Worm (Caenorhabditis elegans): ENCODE data around the gene npax-4.

Gene npax-4

DNA sequence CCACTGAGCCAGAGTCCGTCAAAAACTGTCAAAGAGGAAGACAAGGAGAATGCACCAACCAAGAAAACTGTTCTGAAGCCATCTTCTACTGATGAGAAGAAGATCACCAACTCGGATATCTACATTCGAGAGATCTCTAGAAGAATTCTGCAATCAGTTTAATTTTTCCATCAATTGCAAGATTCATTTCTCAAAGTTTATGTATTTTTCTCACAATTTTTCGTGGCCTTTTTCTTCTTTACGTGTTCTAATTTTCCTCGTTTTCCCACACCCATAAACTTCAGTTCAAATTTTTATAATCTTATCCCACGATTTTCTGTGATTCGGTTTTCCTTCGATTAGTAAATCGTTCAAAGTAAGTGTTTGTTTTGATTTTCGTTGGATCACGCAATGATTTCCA lies 5.9 kb downstream of the npax-4 start, which contains the start of gene hdl-2:
hdl-2 (plus strand) TSS at position 301 of the 400 bp plus-strand sequence.
- TF ChIP-seq ref-1 (GFP tag; conservative IDR thresholded peaks at IDR 0.05) (no peak), flt-1 (GFP tag; IDR thresholded peaks at IDR 0.05) (no peak), ztf-29 (GFP tag; IDR thresholded peaks at IDR 0.05) (no peak), T22C8.4 (GFP tag; IDR thresholded peaks at IDR 0.05) (no peak), ztf-23 (GFP tag; IDR thresholded peaks at IDR 0.05) (no peak), med-1 (GFP tag; optimal IDR thresholded peaks at IDR 0.05; ENCODE audit: insufficient read depth) (no peak), klf-2 (GFP tag; conservative IDR thresholded peaks at IDR 0.05) (no peak), cog-1 (tag; optimal IDR thresholded peaks at IDR 0.05) (no peak)

DNA sequence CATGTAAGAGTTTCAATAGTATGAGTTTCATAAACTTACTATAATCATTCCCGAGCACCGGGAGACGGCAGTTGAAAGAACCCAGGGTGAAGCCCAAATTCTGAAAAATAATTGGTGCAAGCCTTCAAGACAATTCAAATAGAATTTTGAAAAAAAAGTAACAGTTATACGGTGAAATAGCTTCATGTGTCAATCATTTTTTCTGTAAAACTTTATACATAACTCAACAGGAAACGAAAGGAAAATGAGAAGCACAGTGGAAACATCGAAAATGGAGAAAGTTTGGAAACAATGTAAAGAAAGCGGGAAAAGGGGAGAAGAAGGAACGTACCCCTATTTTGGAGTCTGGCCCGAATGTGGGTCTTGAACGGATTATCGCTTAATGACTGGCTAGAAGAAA lies 6.8 kb downstream of the npax-4 start, which contains the start of gene C09G9.3:
C09G9.3 (minus strand) TSS at position 101 of the 400 bp plus-strand sequence.
- TF ChIP-seq klf-2 (GFP tag; conservative IDR thresholded peaks at IDR 0.05): no peak
- no peak for TF ChIP-seq med-1 (GFP tag; optimal IDR thresholded peaks at IDR 0.05; ENCODE audit: insufficient read depth)
- no peak for TF ChIP-seq flt-1 (GFP tag; IDR thresholded peaks at IDR 0.05)
- no peak for TF ChIP-seq cog-1 (tag; optimal IDR thresholded peaks at IDR 0.05)
- no peak for TF ChIP-seq ref-1 (GFP tag; conservative IDR thresholded peaks at IDR 0.05)
- no peak for TF ChIP-seq ztf-23 (GFP tag; IDR thresholded peaks at IDR 0.05)
- TF ChIP-seq ztf-29 (GFP tag; IDR thresholded peaks at IDR 0.05): no peak
- no peak for TF ChIP-seq T22C8.4 (GFP tag; IDR thresholded peaks at IDR 0.05)
- no peak for TF ChIP-seq tab-1 (GFP tag; IDR thresholded peaks at IDR 0.05)

ce11 chrIV:8869624-8870023 lies 10.1 kb downstream of the npax-4 start, which contains the start of gene npp-23:
npp-23 (minus strand) TSS chrIV:8869679.
- TF ChIP-seq T22C8.4 (GFP tag; IDR thresholded peaks at IDR 0.05) (no peak), klf-2 (GFP tag; conservative IDR thresholded peaks at IDR 0.05) (no peak), tab-1 (GFP tag; IDR thresholded peaks at IDR 0.05) (no peak), flt-1 (GFP tag; IDR thresholded peaks at IDR 0.05) (no peak), cog-1 (tag; optimal IDR thresholded peaks at IDR 0.05) (no peak), med-1 (GFP tag; optimal IDR thresholded peaks at IDR 0.05; ENCODE audit: insufficient read depth) (no peak), ref-1 (GFP tag; conservative IDR thresholded peaks at IDR 0.05) (no peak), ztf-29 (GFP tag; IDR thresholded peaks at IDR 0.05) (no peak), ztf-23 (GFP tag; IDR thresholded peaks at IDR 0.05) (no peak)

DNA sequence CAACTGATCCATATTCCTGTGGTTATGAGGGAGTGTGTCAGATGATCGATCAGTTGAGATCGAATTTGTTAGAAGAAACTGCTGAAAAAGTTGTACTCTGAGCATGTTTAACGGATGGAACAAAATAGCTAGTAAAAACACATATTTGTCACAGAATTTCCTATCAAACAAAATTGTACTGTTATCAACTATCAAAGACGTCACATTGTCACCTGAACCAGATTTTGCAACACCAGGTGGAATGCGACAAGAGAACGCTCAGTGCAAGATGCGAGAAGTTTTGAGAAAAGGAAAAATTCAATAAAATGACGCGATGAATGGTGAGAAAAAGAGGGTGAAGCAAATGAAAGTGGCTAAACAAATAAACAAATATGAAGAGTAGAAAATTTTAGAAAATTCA lies 12.1 kb downstream of the npax-4 start:
- TF ChIP-seq tab-1 (GFP tag; IDR thresholded peaks at IDR 0.05): no peak
- TF ChIP-seq ztf-23 (GFP tag; IDR thresholded peaks at IDR 0.05): no peak
- no peak for TF ChIP-seq ztf-29 (GFP tag; IDR thresholded peaks at IDR 0.05)
- TF ChIP-seq klf-2 (GFP tag; conservative IDR thresholded peaks at IDR 0.05): no peak
- TF ChIP-seq cog-1 (tag; optimal IDR thresholded peaks at IDR 0.05): no peak
- TF ChIP-seq flt-1 (GFP tag; IDR thresholded peaks at IDR 0.05): no peak
- no peak for TF ChIP-seq ref-1 (GFP tag; conservative IDR thresholded peaks at IDR 0.05)
- no peak for TF ChIP-seq T22C8.4 (GFP tag; IDR thresholded peaks at IDR 0.05)
- TF ChIP-seq med-1 (GFP tag; optimal IDR thresholded peaks at IDR 0.05; ENCODE audit: insufficient read depth): no peak

- no peak for TF ChIP-seq med-1 (GFP tag; optimal IDR thresholded peaks at IDR 0.05; ENCODE audit: insufficient read depth)
- TF ChIP-seq tab-1 (GFP tag; IDR thresholded peaks at IDR 0.05): no peak
- no peak for TF ChIP-seq T22C8.4 (GFP tag; IDR thresholded peaks at IDR 0.05)
- no peak for TF ChIP-seq ztf-29 (GFP tag; IDR thresholded peaks at IDR 0.05)
- no peak for TF ChIP-seq klf-2 (GFP tag; conservative IDR thresholded peaks at IDR 0.05)
- no peak for TF ChIP-seq ztf-23 (GFP tag; IDR thresholded peaks at IDR 0.05)
- no peak for TF ChIP-seq cog-1 (tag; optimal IDR thresholded peaks at IDR 0.05)
- TF ChIP-seq ref-1 (GFP tag; conservative IDR thresholded peaks at IDR 0.05): no peak
- TF ChIP-seq flt-1 (GFP tag; IDR thresholded peaks at IDR 0.05): no peak
These were observed 13.6 kb downstream of the npax-4 start for ce11 chrIV:8866092-8866491.

ce11 chrIV:8865343-8865742 lies 14.4 kb downstream of the npax-4 start, which contains the start of gene C09G9.1:
C09G9.1 (minus strand) TSS chrIV:8865485.
- no peak for TF ChIP-seq med-1 (GFP tag; optimal IDR thresholded peaks at IDR 0.05; ENCODE audit: insufficient read depth)
- TF ChIP-seq ztf-23 (GFP tag; IDR thresholded peaks at IDR 0.05): no peak
- TF ChIP-seq ref-1 (GFP tag; conservative IDR thresholded peaks at IDR 0.05): no peak
- TF ChIP-seq cog-1 (tag; optimal IDR thresholded peaks at IDR 0.05): no peak
- no peak for TF ChIP-seq tab-1 (GFP tag; IDR thresholded peaks at IDR 0.05)
- no peak for TF ChIP-seq T22C8.4 (GFP tag; IDR thresholded peaks at IDR 0.05)
- TF ChIP-seq klf-2 (GFP tag; conservative IDR thresholded peaks at IDR 0.05): no peak
- no peak for TF ChIP-seq ztf-29 (GFP tag; IDR thresholded peaks at IDR 0.05)
- TF ChIP-seq flt-1 (GFP tag; IDR thresholded peaks at IDR 0.05): no peak

DNA sequence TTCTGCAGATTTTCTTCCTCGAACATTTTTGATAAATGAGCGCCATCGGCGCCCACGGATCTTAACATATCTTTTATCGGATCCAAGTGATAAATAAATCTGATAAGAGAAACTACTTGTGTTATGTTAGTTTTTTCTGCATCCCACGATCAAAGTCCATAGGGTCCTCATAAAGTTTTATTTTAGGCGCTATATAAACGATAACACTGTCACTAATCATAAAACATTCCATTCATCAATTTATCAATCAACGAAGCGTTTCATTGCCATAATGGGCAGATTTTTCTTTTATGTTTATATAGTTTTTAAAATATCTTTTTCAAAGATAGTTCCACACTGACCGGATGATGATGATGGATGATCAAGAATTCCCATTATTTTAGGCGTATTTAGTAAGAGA lies 15.0 kb downstream of the npax-4 start:
- no peak for TF ChIP-seq ztf-23 (GFP tag; IDR thresholded peaks at IDR 0.05)

- TF ChIP-seq klf-2 (GFP tag; conservative IDR thresholded peaks at IDR 0.05) (no peak), cog-1 (tag; optimal IDR thresholded peaks at IDR 0.05) (no peak), T22C8.4 (GFP tag; IDR thresholded peaks at IDR 0.05) (no peak), ref-1 (GFP tag; conservative IDR thresholded peaks at IDR 0.05) (no peak), ztf-29 (GFP tag; IDR thresholded peaks at IDR 0.05) (no peak), tab-1 (GFP tag; IDR thresholded peaks at IDR 0.05) (no peak), ztf-23 (GFP tag; IDR thresholded peaks at IDR 0.05) (no peak), flt-1 (GFP tag; IDR thresholded peaks at IDR 0.05) (no peak), med-1 (GFP tag; optimal IDR thresholded peaks at IDR 0.05; ENCODE audit: insufficient read depth) (no peak)
These were observed 23.7 kb downstream of the npax-4 start, which contains the start of gene T11B7.5 for ce11 chrIV:8855963-8856362. T11B7.5 (minus strand) TSS chrIV:8856063.

- TF ChIP-seq ref-1 (GFP tag; conservative IDR thresholded peaks at IDR 0.05) (no peak), med-1 (GFP tag; optimal IDR thresholded peaks at IDR 0.05; ENCODE audit: insufficient read depth) (no peak), ztf-29 (GFP tag; IDR thresholded peaks at IDR 0.05) (no peak), tab-1 (GFP tag; IDR thresholded peaks at IDR 0.05) (no peak), flt-1 (GFP tag; IDR thresholded peaks at IDR 0.05) (no peak), klf-2 (GFP tag; conservative IDR thresholded peaks at IDR 0.05) (no peak), T22C8.4 (GFP tag; IDR thresholded peaks at IDR 0.05) (no peak), ztf-23 (GFP tag; IDR thresholded peaks at IDR 0.05) (no peak), cog-1 (tag; optimal IDR thresholded peaks at IDR 0.05) (no peak)
These were observed 26.4 kb downstream of the npax-4 start for ce11 chrIV:8853301-8853700.

ce11 chrIV:8852194-8852593 lies 27.5 kb downstream of the npax-4 start, which contains the start of gene alp-1:
alp-1 (plus strand) TSS chrIV:8852494.
- TF ChIP-seq ztf-29 (GFP tag; IDR thresholded peaks at IDR 0.05): no peak
- TF ChIP-seq cog-1 (tag; optimal IDR thresholded peaks at IDR 0.05): no peak
- no peak for TF ChIP-seq ref-1 (GFP tag; conservative IDR thresholded peaks at IDR 0.05)
- TF ChIP-seq flt-1 (GFP tag; IDR thresholded peaks at IDR 0.05): no peak
- no peak for TF ChIP-seq tab-1 (GFP tag; IDR thresholded peaks at IDR 0.05)
- no peak for TF ChIP-seq ztf-23 (GFP tag; IDR thresholded peaks at IDR 0.05)
- TF ChIP-seq T22C8.4 (GFP tag; IDR thresholded peaks at IDR 0.05): no peak
- no peak for TF ChIP-seq med-1 (GFP tag; optimal IDR thresholded peaks at IDR 0.05; ENCODE audit: insufficient read depth)
- no peak for TF ChIP-seq klf-2 (GFP tag; conservative IDR thresholded peaks at IDR 0.05)
